Fruit fly (Drosophila melanogaster): ENCODE measurements around the gene Ubc4.

DNA sequence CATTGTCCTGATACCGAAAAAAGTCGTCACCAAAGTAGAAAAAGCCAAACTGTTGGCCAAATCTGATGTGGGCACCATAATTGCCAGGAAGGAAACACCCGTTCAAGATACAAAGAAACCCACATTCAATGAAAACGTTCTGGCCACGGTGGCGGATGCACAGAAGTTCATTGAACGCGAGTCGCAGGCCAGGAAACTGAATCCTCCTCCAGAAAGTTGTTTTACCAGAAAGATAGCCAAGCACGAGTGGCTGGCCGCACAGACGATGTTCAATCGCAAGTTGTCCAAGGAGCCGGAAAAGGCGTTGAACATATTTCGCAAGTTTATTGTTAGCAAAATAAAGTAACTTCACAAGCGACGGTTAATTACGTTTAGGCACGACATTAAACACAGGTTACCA, 22.0 kb downstream of the Ubc4 start:
- TF ChIP-seq D1 (tag; optimal IDR thresholded peaks at IDR 0.05) (no peak), gl (tag; optimal IDR thresholded peaks at IDR 0.05) (no peak), rn (GFP tag; IDR thresholded peaks at IDR 0.05) (no peak), CG34367 (tag; optimal IDR thresholded peaks at IDR 0.05) (no peak), Pif1B (GFP tag; optimal IDR thresholded peaks at IDR 0.05) (no peak), Pif1A (GFP tag; optimal IDR thresholded peaks at IDR 0.05) (no peak), EcR (GFP tag; optimal IDR thresholded peaks at IDR 0.05) (no peak), CG8301 (tag; optimal IDR thresholded peaks at IDR 0.05) (no peak), CG13204 (GFP tag; optimal IDR thresholded peaks at IDR 0.05) (no peak), CG32121 (GFP tag; IDR thresholded peaks at IDR 0.05) (no peak), CG17806 (tag; optimal IDR thresholded peaks at IDR 0.05) (no peak), CG14655 (GFP tag; optimal IDR thresholded peaks at IDR 0.05) (no peak), CG15710 (tag; optimal IDR thresholded peaks at IDR 0.05) (no peak)
